Worm (Caenorhabditis elegans): ENCODE results near the gene T11G6.3.

DNA sequence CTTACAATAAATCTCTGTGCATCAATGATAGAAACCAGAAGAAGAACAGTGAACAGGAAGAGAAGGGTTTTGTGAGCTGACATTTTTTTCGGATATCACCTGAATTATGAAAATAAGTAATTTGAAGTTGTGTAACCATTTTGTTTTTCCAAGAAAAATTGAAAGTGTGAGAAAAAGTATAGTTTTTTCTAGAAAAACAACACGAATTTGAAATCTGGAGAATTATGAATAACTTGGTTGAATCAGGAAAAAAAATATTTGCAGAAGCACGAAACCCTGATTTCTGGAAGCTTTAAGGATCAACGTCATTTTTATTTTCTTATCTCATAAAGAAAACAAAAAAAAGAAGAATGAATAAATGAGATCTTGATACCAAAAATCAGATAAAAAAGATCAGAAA lies 19.5 kb upstream of the T11G6.3 start, which contains the start of gene F13E9.12:
- TF ChIP-seq F13C5.2 (tag; optimal IDR thresholded peaks at IDR 0.05) (no peak), B0310.2 (tag; optimal IDR thresholded peaks at IDR 0.05) (no peak), ama-1 (optimal IDR thresholded peaks at IDR 0.05) (no peak), flt-1 (GFP tag; IDR thresholded peaks at IDR 0.05) (no peak), ceh-36 (tag; optimal IDR thresholded peaks at IDR 0.05) (no peak), ceh-13 (GFP tag; optimal IDR thresholded peaks at IDR 0.05) (no peak), hnd-1 (tag; optimal IDR thresholded peaks at IDR 0.05) (no peak)

Measured in whole organism, early embryonic.